Worm (Caenorhabditis elegans) whole organism, mixed stage, embryonic: ENCODE results near the gene lys-4.

Experiments
- cnd-1 ChIP-seq: fragments of 200-800 bp; sonication (Bioruptor generic); optimal IDR thresholded peaks from 2 replicates; lab custom pipeline; 2018; ENCODE audit warnings: mild to moderate bottlenecking, missing genetic modification characterization, missing compliant biosample characterization
- lin-13 ChIP-seq: fragments of 150-350 bp; optimal IDR thresholded peaks from 2 replicates; lab custom pipeline; 2014; ENCODE audit warnings: missing biosample characterization, missing genetic modification characterization

ce11 chrIV:11593415-11594190, 29.4 kb downstream of the lys-4 start, which contains the start of gene F40F11.3:
- TF ChIP-seq cnd-1 (tag; lab: Kevin White, UChicago) = peak; percentile 65
- peak; percentile 11 for TF ChIP-seq lin-13 (tag; lab: Kevin White, UChicago)
